Fruit fly (Drosophila melanogaster) whole organism, embryonic: ENCODE data around the gene CG9799.

Experiments used
- Abd-B ChIP-seq: fragments of 200-800 bp; sonication (Bioruptor generic); optimal IDR thresholded peaks from 2 replicates; lab custom pipeline; 2018; ENCODE audit warnings: missing biosample characterization, mild to moderate bottlenecking, missing genetic modification characterization, moderate library complexity
- Aef1 ChIP-seq: fragments of 200-800 bp; sonication (Bioruptor generic); IDR thresholded peaks from 3 replicates; pipeline ENCODE4 v1.3.6; 2022; ENCODE audit warnings: missing biosample characterization, missing genetic modification characterization
- BtbVII ChIP-seq: fragments of 200-800 bp; sonication (Bioruptor generic); optimal IDR thresholded peaks from 3 replicates; lab custom pipeline; 2017; ENCODE audit warnings: missing biosample characterization, mild to moderate bottlenecking, missing genetic modification characterization
- C15 ChIP-seq: fragments of 200-800 bp; sonication (Bioruptor generic); IDR thresholded peaks from 3 replicates; pipeline ENCODE4 v1.3.6; 2022; ENCODE audit warnings: missing biosample characterization, missing genetic modification characterization
- CG11723 ChIP-seq: fragments of 200-800 bp; sonication (Bioruptor generic); optimal IDR thresholded peaks from 2 replicates; lab custom pipeline; 2017; ENCODE audit warnings: missing biosample characterization, mild to moderate bottlenecking, missing genetic modification characterization
- CG13424 ChIP-seq: fragments of 200-800 bp; sonication (Bioruptor generic); optimal IDR thresholded peaks from 2 replicates; lab custom pipeline; 2019; ENCODE audit warnings: missing biosample characterization, mild to moderate bottlenecking, missing genetic modification characterization, moderate library complexity
- CG13624 ChIP-seq: fragments of 200-800 bp; sonication (Bioruptor generic); optimal IDR thresholded peaks from 2 replicates; lab custom pipeline; 2016; ENCODE audit warnings: missing biosample characterization, missing genetic modification characterization
- CG15601 ChIP-seq: fragments of 200-800 bp; sonication (Bioruptor generic); optimal IDR thresholded peaks from 3 replicates; lab custom pipeline; 2019; ENCODE audit warnings: missing biosample characterization, mild to moderate bottlenecking, missing genetic modification characterization, moderate library complexity
- CG16815 ChIP-seq: fragments of 200-800 bp; sonication (Bioruptor generic); optimal IDR thresholded peaks from 3 replicates; lab custom pipeline; 2017; ENCODE audit warnings: missing biosample characterization, mild to moderate bottlenecking, missing genetic modification characterization
- CG17359 ChIP-seq: fragments of 200-800 bp; sonication (Bioruptor generic); optimal IDR thresholded peaks from 3 replicates; lab custom pipeline; 2018; ENCODE audit warnings: missing biosample characterization, mild to moderate bottlenecking, missing genetic modification characterization, moderate library complexity
- CG17829 ChIP-seq: fragments of 200-800 bp; optimal IDR thresholded peaks from 2 replicates; lab custom pipeline; 2019; ENCODE audit warnings: missing biosample characterization, mild to moderate bottlenecking, missing genetic modification characterization, moderate library complexity
- CG2889 ChIP-seq: fragments of 200-800 bp; sonication (Bioruptor generic); IDR thresholded peaks from 3 replicates; pipeline ENCODE4 v1.3.6; 2022; ENCODE audit warnings: missing biosample characterization, missing genetic modification characterization
- CG34422 ChIP-seq: fragments of 200-800 bp; sonication (Bioruptor generic); IDR thresholded peaks from 3 replicates; pipeline ENCODE4 v1.3.6; 2022; ENCODE audit warnings: missing biosample characterization, missing genetic modification characterization
- CG4617 ChIP-seq: fragments of 200-800 bp; sonication (Bioruptor generic); optimal IDR thresholded peaks from 3 replicates; lab custom pipeline; 2016; ENCODE audit warnings: missing biosample characterization, missing genetic modification characterization, borderline replicate concordance
- CG6689 ChIP-seq: fragments of 200-800 bp; sonication (Bioruptor generic); IDR thresholded peaks from 2 replicates; pipeline ENCODE4 v1.3.6; 2022; ENCODE audit warnings: missing biosample characterization, missing genetic modification characterization
- CG7928 ChIP-seq: fragments of 200-800 bp; sonication (Bioruptor generic); optimal IDR thresholded peaks from 2 replicates; lab custom pipeline; 2017; ENCODE audit warnings: missing biosample characterization, mild to moderate bottlenecking, missing genetic modification characterization
- CG8281 ChIP-seq: fragments of 200-800 bp; sonication (Bioruptor generic); optimal IDR thresholded peaks from 2 replicates; lab custom pipeline; 2018; ENCODE audit warnings: missing biosample characterization, mild to moderate bottlenecking, missing genetic modification characterization, moderate library complexity
- CG8924 ChIP-seq: fragments of 200-800 bp; optimal IDR thresholded peaks from 3 replicates; lab custom pipeline; 2019; ENCODE audit warnings: missing biosample characterization, mild to moderate bottlenecking, missing genetic modification characterization, moderate library complexity
- CG9609 ChIP-seq: fragments of 200-800 bp; sonication (Bioruptor generic); optimal IDR thresholded peaks from 3 replicates; lab custom pipeline; 2016; ENCODE audit warnings: missing biosample characterization, missing genetic modification characterization
- CkIIα-i1 ChIP-seq: fragments of 200-800 bp; sonication (Bioruptor generic); IDR thresholded peaks from 2 replicates; pipeline ENCODE4 v1.3.6; 2022; ENCODE audit warnings: missing biosample characterization, missing genetic modification characterization
- CrebB ChIP-seq: fragments of 200-800 bp; sonication (Bioruptor generic); optimal IDR thresholded peaks from 3 replicates; lab custom pipeline; 2018; ENCODE audit warnings: missing biosample characterization, mild to moderate bottlenecking, missing genetic modification characterization
- D19A ChIP-seq: fragments of 200-800 bp; optimal IDR thresholded peaks from 3 replicates; lab custom pipeline; 2019; ENCODE audit warnings: missing biosample characterization, mild to moderate bottlenecking, missing genetic modification characterization, moderate library complexity
- Doc2 ChIP-seq: fragments of 200-800 bp; sonication (Bioruptor generic); IDR thresholded peaks from 2 replicates; pipeline ENCODE4 v1.3.6; 2022; ENCODE audit warnings: missing biosample characterization, missing genetic modification characterization
- E2f2 ChIP-seq: fragments of 200-800 bp; sonication (Bioruptor generic); IDR thresholded peaks from 2 replicates; pipeline ENCODE4 v1.3.6; 2022; ENCODE audit warnings: missing biosample characterization, missing genetic modification characterization
- Hr78 ChIP-seq, 2 experiments: fragments of 200-800 bp in 1 of 2; fragments of >200 bp in 1 of 2; sonication (Bioruptor generic) in 1 of 2; optimal IDR thresholded peaks; 2 replicates each; lab custom pipeline; 2017 to 2019; ENCODE audit warnings: missing biosample characterization in 2 of 2, missing genetic modification characterization in 2 of 2, mild to moderate bottlenecking in 1 of 2, moderate library complexity in 1 of 2
- Jarid2 ChIP-seq: fragments of 200-800 bp; sonication (Bioruptor generic); optimal IDR thresholded peaks from 3 replicates; lab custom pipeline; 2017; ENCODE audit warnings: mild to moderate bottlenecking, missing biosample characterization, missing genetic modification reagents, missing genetic modification characterization
- Lim3 ChIP-seq: fragments of 200-800 bp; sonication (Bioruptor generic); IDR thresholded peaks from 2 replicates; pipeline ENCODE4 v1.3.6; 2022; ENCODE audit warnings: missing biosample characterization, missing genetic modification characterization
- Meics ChIP-seq: fragments of 200-800 bp; sonication (Bioruptor generic); optimal IDR thresholded peaks from 2 replicates; lab custom pipeline; 2017; ENCODE audit warnings: missing biosample characterization, mild to moderate bottlenecking, missing genetic modification characterization
- Mrtf ChIP-seq: fragments of 200-800 bp; sonication (Bioruptor generic); IDR thresholded peaks from 3 replicates; pipeline ENCODE4 v1.3.6; 2022; ENCODE audit warnings: missing biosample characterization, missing genetic modification characterization
- Myb ChIP-seq: fragments of 200-800 bp; sonication (Bioruptor generic); optimal IDR thresholded peaks from 2 replicates; lab custom pipeline; 2016; ENCODE audit warnings: missing biosample characterization, missing genetic modification characterization
- NC2α ChIP-seq: fragments of 200-800 bp; sonication (Bioruptor generic); optimal IDR thresholded peaks from 2 replicates; lab custom pipeline; 2016; ENCODE audit warnings: missing biosample characterization, missing genetic modification characterization
- Nf-YC ChIP-seq: fragments of 200-800 bp; optimal IDR thresholded peaks from 3 replicates; lab custom pipeline; 2019; ENCODE audit warnings: missing biosample characterization, mild to moderate bottlenecking, missing genetic modification characterization, moderate library complexity
- Optix ChIP-seq: fragments of 200-800 bp; sonication (Bioruptor generic); IDR thresholded peaks from 3 replicates; pipeline ENCODE4 v1.3.6; 2022; ENCODE audit warnings: missing biosample characterization, missing genetic modification characterization
- Rx ChIP-seq: fragments of 200-800 bp; sonication (Bioruptor generic); IDR thresholded peaks from 2 replicates; pipeline ENCODE4 v1.3.6; 2022; ENCODE audit warnings: missing biosample characterization, missing genetic modification characterization
- ap ChIP-seq: fragments of 200-800 bp; sonication (Bioruptor generic); IDR thresholded peaks from 2 replicates; pipeline ENCODE4 v1.3.6; 2022; ENCODE audit warnings: missing biosample characterization, missing genetic modification characterization
- chinmo ChIP-seq: fragments of 200-800 bp; sonication (Bioruptor generic); IDR thresholded peaks from 4 replicates; pipeline ENCODE4 v1.3.6; 2022; ENCODE audit warnings: missing biosample characterization, missing genetic modification characterization; ENCODE audit not compliant: partially characterized antibody
- croc ChIP-seq: fragments of 200-800 bp; sonication (Bioruptor generic); conservative IDR thresholded peaks from 3 replicates; pipeline ENCODE4 v1.3.6; 2022; ENCODE audit warnings: missing biosample characterization, missing genetic modification characterization
- esg ChIP-seq: fragments of 200-800 bp; sonication (Bioruptor generic); conservative IDR thresholded peaks from 2 replicates; pipeline ENCODE4 v1.3.6; 2022; ENCODE audit warnings: missing biosample characterization, missing genetic modification characterization
- gem ChIP-seq: fragments of 200-800 bp; sonication (Bioruptor generic); optimal IDR thresholded peaks from 2 replicates; lab custom pipeline; 2019; ENCODE audit warnings: missing biosample characterization, mild to moderate bottlenecking, missing genetic modification characterization, moderate library complexity
- insv ChIP-seq, 2 experiments: fragments of 200-800 bp; sonication (Bioruptor generic); optimal IDR thresholded peaks; 3 replicates each; lab custom pipeline; 2016 to 2018; ENCODE audit warnings: missing biosample characterization in 2 of 2, missing genetic modification characterization in 2 of 2
- klu ChIP-seq: fragments of 200-800 bp; sonication (Bioruptor generic); IDR thresholded peaks from 2 replicates; pipeline ENCODE4 v1.3.6; 2022; ENCODE audit warnings: missing biosample characterization, missing genetic modification characterization
- maf-S ChIP-seq: fragments of 200-800 bp; sonication (Bioruptor generic); optimal IDR thresholded peaks from 2 replicates; lab custom pipeline; 2016; ENCODE audit warnings: missing biosample characterization, missing genetic modification characterization
- p53 ChIP-seq: fragments of 200-800 bp; sonication (Bioruptor generic); optimal IDR thresholded peaks from 2 replicates; lab custom pipeline; 2016; ENCODE audit warnings: missing biosample characterization, missing genetic modification characterization
- peb ChIP-seq: fragments of 200-800 bp; sonication (Bioruptor generic); IDR thresholded peaks from 2 replicates; pipeline ENCODE4 v1.3.6; 2022; ENCODE audit warnings: missing biosample characterization, missing genetic modification characterization
- ro ChIP-seq: fragments of 200-800 bp; sonication (Bioruptor generic); IDR thresholded peaks from 2 replicates; pipeline ENCODE4 v1.3.6; 2022; ENCODE audit warnings: missing biosample characterization, missing genetic modification characterization
- scrt ChIP-seq: fragments of 200-800 bp; sonication (Bioruptor generic); optimal IDR thresholded peaks from 2 replicates; lab custom pipeline; 2018; ENCODE audit warnings: missing biosample characterization, mild to moderate bottlenecking, missing genetic modification characterization, moderate library complexity
- seq ChIP-seq: fragments of 200-800 bp; sonication (Bioruptor generic); IDR thresholded peaks from 2 replicates; pipeline ENCODE4 v1.3.6; 2022; ENCODE audit warnings: missing biosample characterization, missing genetic modification characterization
- sim ChIP-seq: fragments of 200-800 bp; sonication (Bioruptor generic); IDR thresholded peaks from 2 replicates; pipeline ENCODE4 v1.3.6; 2022; ENCODE audit warnings: missing biosample characterization, missing genetic modification characterization
- sug ChIP-seq: fragments of 200-800 bp; optimal IDR thresholded peaks from 2 replicates; lab custom pipeline; 2019; ENCODE audit warnings: missing biosample characterization, mild to moderate bottlenecking, missing genetic modification characterization, moderate library complexity
- tna ChIP-seq: fragments of 200-800 bp; sonication (Bioruptor generic); IDR thresholded peaks from 2 replicates; pipeline ENCODE4 v1.3.6; 2022; ENCODE audit warnings: missing biosample characterization, missing genetic modification characterization; ENCODE audit not compliant: partially characterized antibody
- vvl ChIP-seq: fragments of 200-800 bp; sonication (Bioruptor generic); IDR thresholded peaks from 2 replicates; pipeline ENCODE4 v1.3.6; 2022; ENCODE audit warnings: missing biosample characterization, missing genetic modification characterization
- wdn ChIP-seq: fragments of 200-800 bp; sonication (Bioruptor generic); IDR thresholded peaks from 2 replicates; pipeline ENCODE4 v1.3.6; 2022; ENCODE audit warnings: missing biosample characterization, missing genetic modification characterization

Gene CG9799

dm6 chr3R:13403032-13403459 is 14.5 kb upstream of the CG9799 start, which contains the start of gene Dpm3 (continued):
- TF ChIP-seq Doc2 (GFP tag; lab: Robert Waterston, UW) (no peak), Jarid2 (no peak), BtbVII (GFP tag; lab: Kevin White, UChicago) (no peak), wdn (GFP tag; lab: Robert Waterston, UW) (no peak), CG13624 (GFP tag; lab: Kevin White, UChicago) (peak; percentile 18), chinmo (0 out of 4 replicates have a peak, but pooled peaks have one; percentile 76), CG17359 (tag; lab: Kevin White, UChicago) (no peak), CrebB (tag; lab: Kevin White, UChicago) (no peak), Aef1 (GFP tag; lab: Robert Waterston, UW) (no peak), CG8924 (peak; percentile 39), ro (GFP tag; lab: Robert Waterston, UW) (no peak), CG2889 (no peak), CG15601 (tag; lab: Kevin White, UChicago) (peak; percentile 60), gem (peak; percentile 37), CG6689 (GFP tag; lab: Robert Waterston, UW) (no peak), sim (GFP tag; lab: Robert Waterston, UW) (no peak), CG8281 (tag; lab: Kevin White, UChicago) (no peak), CG34422 (peak; percentile 79), scrt (GFP tag; lab: Kevin White, UChicago) (no peak), klu (GFP tag; lab: Robert Waterston, UW) (no peak), D19A (no peak), CkIIα-i1 (GFP tag; lab: Robert Waterston, UW) (no peak), Nf-YC (tag; lab: Kevin White, UChicago) (no peak), sug (tag; lab: Kevin White, UChicago) (no peak), Rx (GFP tag; lab: Robert Waterston, UW) (no peak), peb (GFP tag; lab: Robert Waterston, UW) (no peak), vvl (GFP tag; lab: Robert Waterston, UW) (peak; percentile 67), maf-S (GFP tag; lab: Kevin White, UChicago) (no peak), E2f2 (GFP tag; lab: Robert Waterston, UW) (peak; percentile 96), p53 (peak; percentile 46), Mrtf (GFP tag; lab: Robert Waterston, UW) (no peak), Meics (no peak), CG13424 (tag; lab: Kevin White, UChicago) (peak; percentile 27), CG16815 (GFP tag; lab: Kevin White, UChicago) (no peak), Hr78 (GFP tag; optimal IDR thresholded peaks at IDR 0.05; lab: Kevin White, UChicago) (no peak), Myb (GFP tag; lab: Kevin White, UChicago) (peak; percentile 97), NC2α (GFP tag; lab: Kevin White, UChicago) (no peak), seq (GFP tag; lab: Robert Waterston, UW) (no peak), C15 (GFP tag; lab: Robert Waterston, UW) (no peak), esg (GFP tag; lab: Robert Waterston, UW) (no peak), CG11723 (GFP tag; lab: Kevin White, UChicago) (no peak), CG9609 (GFP tag; lab: Kevin White, UChicago) (peak; percentile 38), CG17829 (tag; lab: Kevin White, UChicago) (peak; percentile 50), CG7928 (no peak), insv (GFP tag; optimal IDR thresholded peaks at IDR 0.05; lab: Kevin White, UChicago) (peak; percentile 100), Optix (GFP tag; lab: Robert Waterston, UW) (no peak), tna (GFP tag; lab: Robert Waterston, UW) (peak; percentile 82), croc (no peak), CG4617 (GFP tag; lab: Kevin White, UChicago) (peak; percentile 60), ap (GFP tag; lab: Robert Waterston, UW) (no peak), Abd-B (peak; percentile 85), Lim3 (GFP tag; lab: Robert Waterston, UW) (no peak)
